Worm (Caenorhabditis elegans): Measurements from ENCODE around the gene msp-53.
A peak's percentile ranks its signal among the peaks of the same experiment; 100 is the strongest.
"Not testable (repeated sequence)": the region's sequence is repeated elsewhere in the genome, so short reads cannot be mapped to it uniquely, and the experiment has no call there.

msp-53 gene

DNA sequence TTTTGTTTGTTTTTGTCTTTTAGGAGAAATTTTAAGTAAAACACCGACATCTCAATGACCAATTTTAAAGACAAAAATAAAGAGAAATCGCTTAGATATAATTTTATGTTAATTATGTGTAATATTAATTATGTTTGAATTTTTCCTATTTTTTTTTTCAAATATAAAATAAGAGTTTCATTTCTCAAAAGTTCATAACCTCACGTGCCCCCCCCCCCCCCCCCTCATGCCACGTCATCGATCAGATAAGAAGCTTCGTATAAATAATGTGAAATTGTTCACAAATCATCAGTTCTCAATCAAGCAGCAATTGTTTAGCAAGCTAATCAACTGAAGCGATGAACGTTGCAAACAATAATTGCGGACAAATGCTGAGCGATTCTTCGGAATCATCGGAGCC is 5.7 kb upstream of the msp-53 start, which contains the start of gene C02B10.6:
Gene C02B10.6 (plus strand): TSS at position 301 of the 400 bp plus-strand sequence.
- TF ChIP-seq bed-3 (GFP tag; optimal IDR thresholded peaks at IDR 0.05); nhr-28 (tag; optimal IDR thresholded peaks at IDR 0.05); sptf-1 (tag; optimal IDR thresholded peaks at IDR 0.05): not testable (repeated sequence)

DNA sequence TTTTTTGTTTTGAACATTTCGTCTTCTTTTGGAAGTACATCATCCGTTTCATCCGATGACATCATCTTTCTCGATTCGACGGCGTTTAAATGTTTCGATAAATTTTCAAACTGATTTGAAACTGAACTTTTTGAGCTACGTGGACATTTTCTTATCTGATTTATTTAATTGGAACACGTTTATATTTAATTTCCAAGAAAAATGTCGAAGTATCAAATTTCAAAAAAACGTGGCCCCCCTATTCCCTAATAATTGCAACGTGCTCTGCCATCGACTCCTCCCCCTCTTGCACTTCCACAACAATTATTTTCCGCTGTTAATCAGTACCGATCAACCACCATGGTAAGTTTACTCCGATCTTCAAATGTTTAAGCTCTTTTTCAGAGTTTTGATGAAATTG is 3.7 kb upstream of the msp-53 start, which contains the start of the genes R13H9.6 and rmd-6:
Gene R13H9.6 (minus strand): TSS at position 101 of the 400 bp plus-strand sequence.
Gene rmd-6 (plus strand): TSS at position 305 of the 400 bp plus-strand sequence.
- TF ChIP-seq nhr-237, unc-39, snpc-4 (tag; optimal IDR thresholded peaks at IDR 0.05): not testable (repeated sequence)

DNA sequence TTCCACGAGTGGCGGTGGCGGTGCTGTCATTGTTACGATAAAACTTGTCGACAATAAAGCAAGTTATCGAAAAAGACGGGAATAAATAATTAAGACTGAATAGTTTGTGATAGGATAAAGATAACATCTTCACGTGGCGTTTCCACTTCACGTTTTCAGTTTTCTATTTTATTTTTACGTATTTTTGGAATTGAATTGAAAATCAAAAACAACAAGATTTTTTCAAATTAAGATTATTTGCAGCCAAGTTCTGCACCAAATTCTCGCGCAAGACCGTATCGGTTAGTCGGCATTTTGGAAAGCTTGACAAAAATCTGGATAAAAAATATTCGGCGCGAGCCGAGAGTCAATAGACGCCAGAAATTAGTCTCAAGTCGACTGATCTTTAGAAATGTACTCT is 2.0 kb upstream of the msp-53 start, which contains the start of gene ttbk-2.2:
Gene ttbk-2.2 (minus strand): TSS at position 101 of the 400 bp plus-strand sequence.
- TF ChIP-seq sptf-1 (tag; optimal IDR thresholded peaks at IDR 0.05); ceh-39 (tag; optimal IDR thresholded peaks at IDR 0.05); drap-1 (GFP tag; optimal IDR thresholded peaks at IDR 0.05): not testable (repeated sequence)

DNA sequence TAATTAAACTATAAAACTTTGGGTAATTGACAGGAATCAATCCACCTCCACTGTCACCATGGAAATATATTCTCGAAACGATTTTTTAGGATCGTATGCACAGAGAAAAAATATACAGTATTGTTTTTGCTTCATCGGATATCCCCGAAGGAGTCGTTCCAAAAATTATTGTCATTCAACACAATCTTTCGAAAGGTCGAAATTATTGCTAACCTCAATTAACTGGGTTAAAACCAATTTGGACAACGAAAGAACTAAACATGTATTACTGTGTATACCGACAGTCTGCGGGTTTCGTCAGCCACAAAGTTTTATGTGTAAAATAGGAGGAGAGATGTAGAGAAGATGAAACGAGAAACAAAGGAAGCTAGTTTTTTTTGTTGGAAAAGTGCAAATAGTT is 1.6 kb downstream of the msp-53 start:
- no peak for TF ChIP-seq ceh-39 (tag; optimal IDR thresholded peaks at IDR 0.05)
- TF ChIP-seq elt-3 (tag; optimal IDR thresholded peaks at IDR 0.05): no peak
- TF ChIP-seq nhr-237 (tag; optimal IDR thresholded peaks at IDR 0.05): no peak
- TF ChIP-seq elt-1 (tag; optimal IDR thresholded peaks at IDR 0.05; ENCODE audit: borderline replicate concordance, insufficient read depth): no peak
- TF ChIP-seq lsy-2 (tag; optimal IDR thresholded peaks at IDR 0.05): no peak
- TF ChIP-seq sptf-1 (tag; optimal IDR thresholded peaks at IDR 0.05): no peak
- no peak for TF ChIP-seq flh-1 (GFP tag; optimal IDR thresholded peaks at IDR 0.05)
- no peak for TF ChIP-seq nhr-76 (tag; optimal IDR thresholded peaks at IDR 0.05)
- no peak for TF ChIP-seq tbx-8 (GFP tag; optimal IDR thresholded peaks at IDR 0.05)

DNA sequence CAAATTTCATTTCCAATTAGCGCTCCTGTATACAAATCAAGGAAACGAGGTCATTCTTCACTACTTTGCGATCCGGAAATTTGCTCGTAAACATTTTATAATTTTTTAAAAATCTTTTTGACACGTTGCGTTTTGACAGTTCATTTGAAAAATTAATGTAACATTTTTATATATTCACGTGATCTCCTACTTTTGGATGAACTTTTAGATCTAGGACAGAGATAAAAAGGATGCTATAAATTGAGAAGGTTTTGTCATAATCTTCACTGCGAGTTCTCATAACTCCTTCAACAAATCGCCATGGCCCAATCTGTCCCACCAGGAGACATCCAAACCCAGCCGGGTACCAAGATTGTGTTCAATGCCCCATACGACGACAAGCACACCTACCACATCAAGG is 2.6 kb downstream of the msp-53 start, which contains the start of gene msp-57:
Gene msp-57 (plus strand): TSS at position 301 of the 400 bp plus-strand sequence.
- TF ChIP-seq bed-3 (GFP tag; optimal IDR thresholded peaks at IDR 0.05); elt-1 (tag; optimal IDR thresholded peaks at IDR 0.05; ENCODE audit: borderline replicate concordance, insufficient read depth); drap-1 (GFP tag; optimal IDR thresholded peaks at IDR 0.05): not testable (repeated sequence)

DNA sequence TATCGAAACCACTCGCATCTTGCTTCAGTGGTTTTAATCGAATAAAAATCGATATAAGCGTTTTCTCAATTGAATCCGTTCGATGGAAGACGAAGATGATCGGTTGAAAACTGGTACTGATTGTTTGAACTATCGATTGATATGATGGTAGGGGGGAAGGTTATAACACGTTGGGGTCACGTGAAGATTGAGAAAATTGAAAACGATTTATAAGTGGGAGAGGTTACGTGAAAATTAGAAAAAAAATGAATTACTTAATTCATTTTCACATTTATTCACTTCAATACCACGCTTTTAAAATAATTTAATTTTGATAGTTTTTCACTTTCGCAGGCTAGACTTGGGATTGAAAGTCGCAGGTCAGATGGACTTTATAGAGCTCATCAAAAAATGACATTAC is 3.9 kb downstream of the msp-53 start, which contains the start of gene C09B9.7:
Gene C09B9.7 (minus strand): TSS at position 101 of the 400 bp plus-strand sequence.
- TF ChIP-seq flh-1 (GFP tag; optimal IDR thresholded peaks at IDR 0.05): no peak
- TF ChIP-seq mep-1 (tag; optimal IDR thresholded peaks at IDR 0.05): no peak
- TF ChIP-seq ceh-39 (tag; optimal IDR thresholded peaks at IDR 0.05): no peak
- TF ChIP-seq lin-13 (tag; optimal IDR thresholded peaks at IDR 0.05): no peak
- TF ChIP-seq lsy-2 (tag; optimal IDR thresholded peaks at IDR 0.05): no peak
- TF ChIP-seq hlh-1 (tag; optimal IDR thresholded peaks at IDR 0.05): no peak
- TF ChIP-seq lin-32 (GFP tag; optimal IDR thresholded peaks at IDR 0.05): no peak
- no peak for TF ChIP-seq zip-8 (tag; optimal IDR thresholded peaks at IDR 0.05)
- no peak for TF ChIP-seq cnd-1 (tag; optimal IDR thresholded peaks at IDR 0.05)
- TF ChIP-seq ces-1 (GFP tag; optimal IDR thresholded peaks at IDR 0.05): no peak
- no peak for TF ChIP-seq nhr-2 (tag; optimal IDR thresholded peaks at IDR 0.05)

DNA sequence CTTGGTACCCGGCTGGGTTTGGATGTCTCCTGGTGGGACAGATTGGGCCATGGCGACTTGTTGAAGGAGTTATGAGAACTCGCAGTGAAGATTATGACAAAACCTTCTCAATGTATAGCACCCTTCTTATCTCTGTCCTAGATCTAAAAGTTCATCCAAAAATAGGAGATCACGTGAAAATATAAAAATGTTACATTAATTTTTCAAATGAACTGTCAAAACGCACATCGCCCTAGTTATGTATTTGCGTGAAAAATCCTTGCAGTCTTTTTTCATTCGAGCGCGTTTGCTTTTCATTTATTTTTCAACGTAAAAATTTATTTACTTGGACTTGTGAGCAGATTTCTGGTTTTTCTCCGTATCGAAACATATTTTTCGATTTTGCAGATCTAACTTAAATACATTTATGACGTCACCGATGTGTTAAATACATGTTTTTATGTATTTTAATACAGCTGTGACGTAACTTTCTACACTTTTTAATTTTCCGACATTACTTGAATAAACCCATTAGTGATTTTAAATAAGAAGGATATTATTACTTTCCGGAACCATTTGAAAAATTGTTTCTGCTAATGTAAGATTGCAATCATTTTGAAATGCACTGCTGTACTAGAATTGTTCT is 8.8 kb downstream of the msp-53 start, which contains the start of gene msp-55:
Gene msp-55 (minus strand): TSS at position 51 of the 625 bp plus-strand sequence.
- TF ChIP-seq blmp-1 (tag; optimal IDR thresholded peaks at IDR 0.05): no peak
- no peak for TF ChIP-seq mep-1 (tag; optimal IDR thresholded peaks at IDR 0.05)
- TF ChIP-seq zip-8 (tag; optimal IDR thresholded peaks at IDR 0.05): peak; percentile 97
- no peak for TF ChIP-seq nhr-237 (tag; optimal IDR thresholded peaks at IDR 0.05)

DNA sequence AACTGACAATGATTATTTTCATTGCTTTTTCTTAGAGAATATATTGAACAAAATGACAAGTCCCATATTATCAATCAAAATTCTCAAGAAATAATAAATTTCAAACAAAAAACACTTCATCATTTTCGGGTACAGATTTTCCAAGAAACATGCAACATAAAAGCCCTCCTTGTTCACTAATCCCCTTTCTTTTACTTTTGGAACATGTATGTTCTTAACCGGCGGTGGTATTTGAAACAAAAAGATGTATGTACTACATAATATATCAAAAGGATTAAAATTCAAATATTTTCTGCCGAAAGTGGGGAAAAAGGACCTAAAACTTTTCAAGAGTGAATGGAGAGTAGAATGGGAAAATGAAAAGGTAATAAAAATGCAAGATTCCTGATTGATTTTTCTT is 10.6 kb downstream of the msp-53 start:
- TF ChIP-seq bed-3 (GFP tag; optimal IDR thresholded peaks at IDR 0.05) (no peak), nhr-12 (tag; optimal IDR thresholded peaks at IDR 0.05) (no peak), elt-3 (tag; optimal IDR thresholded peaks at IDR 0.05) (no peak), unc-39 (tag; optimal IDR thresholded peaks at IDR 0.05) (no peak), ceh-83 (GFP tag; optimal IDR thresholded peaks at IDR 0.05) (no peak), ham-2 (GFP tag; optimal IDR thresholded peaks at IDR 0.05) (no peak), blmp-1 (tag; optimal IDR thresholded peaks at IDR 0.05) (no peak), ces-1 (GFP tag; optimal IDR thresholded peaks at IDR 0.05) (no peak), lin-13 (tag; optimal IDR thresholded peaks at IDR 0.05) (no peak), ceh-43 (GFP tag; optimal IDR thresholded peaks at IDR 0.05) (no peak), unc-62 (GFP tag; optimal IDR thresholded peaks at IDR 0.05) (no peak), mab-5 (tag; optimal IDR thresholded peaks at IDR 0.05) (no peak), flh-1 (GFP tag; optimal IDR thresholded peaks at IDR 0.05) (no peak), nhr-237 (tag; optimal IDR thresholded peaks at IDR 0.05) (no peak), cnd-1 (tag; optimal IDR thresholded peaks at IDR 0.05) (no peak), mep-1 (tag; optimal IDR thresholded peaks at IDR 0.05) (no peak), zip-8 (tag; optimal IDR thresholded peaks at IDR 0.05) (no peak), lin-32 (GFP tag; optimal IDR thresholded peaks at IDR 0.05) (no peak), nhr-28 (tag; optimal IDR thresholded peaks at IDR 0.05) (no peak)

Data from whole organism, mixed stage, embryonic.